Fruit fly (Drosophila melanogaster) whole organism, embryonic: ENCODE results near the gene Cad88C.

Experiments
- Awh ChIP-seq: fragments of 200-800 bp; sonication (Bioruptor generic); IDR thresholded peaks from 2 replicates; pipeline ENCODE4, ENCODE4 v1.3.6; 2022; ENCODE audit warnings: missing biosample characterization, missing genetic modification characterization
- B-H2 ChIP-seq: fragments of 200-800 bp; sonication (Bioruptor generic); optimal IDR thresholded peaks from 2 replicates; lab custom pipeline; 2018; ENCODE audit warnings: missing biosample characterization, mild to moderate bottlenecking, missing genetic modification characterization
- CG10431 ChIP-seq: fragments of 200-800 bp; sonication (Bioruptor generic); optimal IDR thresholded peaks from 3 replicates; lab custom pipeline; 2018; ENCODE audit warnings: missing biosample characterization, mild to moderate bottlenecking, missing genetic modification characterization
- CG10543 ChIP-seq: fragments of 200-800 bp; sonication (Bioruptor generic); optimal IDR thresholded peaks from 3 replicates; lab custom pipeline; 2017; ENCODE audit warnings: missing biosample characterization, mild to moderate bottlenecking, missing genetic modification characterization, moderate library complexity
- CG10565 ChIP-seq: fragments of 200-800 bp; sonication (Bioruptor generic); optimal IDR thresholded peaks from 3 replicates; lab custom pipeline; 2016; ENCODE audit warnings: missing biosample characterization, mild to moderate bottlenecking, missing genetic modification characterization
- CG12219 ChIP-seq: fragments of 200-800 bp; sonication (Bioruptor generic); optimal IDR thresholded peaks from 3 replicates; lab custom pipeline; 2018; ENCODE audit warnings: missing biosample characterization, mild to moderate bottlenecking, missing genetic modification characterization
- CG12769 ChIP-seq: fragments of 200-800 bp; sonication (Bioruptor generic); optimal IDR thresholded peaks from 2 replicates; lab custom pipeline; 2019; ENCODE audit warnings: missing biosample characterization, mild to moderate bottlenecking, missing genetic modification characterization, moderate library complexity
- CG15011 ChIP-seq: fragments of 200-800 bp; sonication (Bioruptor generic); optimal IDR thresholded peaks from 3 replicates; lab custom pipeline; 2018; ENCODE audit warnings: missing biosample characterization, mild to moderate bottlenecking, missing genetic modification characterization
- CG15479 ChIP-seq: fragments of 200-800 bp; sonication (Bioruptor generic); optimal IDR thresholded peaks from 3 replicates; lab custom pipeline; 2019; ENCODE audit warnings: missing biosample characterization, mild to moderate bottlenecking, missing genetic modification characterization, moderate library complexity
- CG1603 ChIP-seq: fragments of 200-800 bp; sonication (Bioruptor generic); optimal IDR thresholded peaks from 2 replicates; lab custom pipeline; 2019; ENCODE audit warnings: missing biosample characterization, mild to moderate bottlenecking, missing genetic modification characterization, moderate library complexity
- CG16779 ChIP-seq: fragments of 200-800 bp; sonication (Bioruptor generic); IDR thresholded peaks from 2 replicates; pipeline ENCODE4 v1.3.6; 2022; ENCODE audit warnings: missing biosample characterization, missing genetic modification characterization
- CG16815 ChIP-seq: fragments of 200-800 bp; sonication (Bioruptor generic); optimal IDR thresholded peaks from 3 replicates; lab custom pipeline; 2017; ENCODE audit warnings: missing biosample characterization, mild to moderate bottlenecking, missing genetic modification characterization
- CG18476 ChIP-seq: fragments of 200-800 bp; sonication (Bioruptor generic); optimal IDR thresholded peaks from 2 replicates; lab custom pipeline; 2016; ENCODE audit warnings: missing biosample characterization, mild to moderate bottlenecking, missing genetic modification characterization
- CG18764 ChIP-seq: fragments of 200-800 bp; sonication (Bioruptor generic); optimal IDR thresholded peaks from 3 replicates; lab custom pipeline; 2016; ENCODE audit warnings: missing biosample characterization, missing genetic modification characterization
- CG33557 ChIP-seq: fragments of 200-800 bp; sonication (Bioruptor generic); optimal IDR thresholded peaks from 2 replicates; lab custom pipeline; 2019; ENCODE audit warnings: missing biosample characterization, mild to moderate bottlenecking, missing genetic modification characterization, moderate library complexity
- CG42726 ChIP-seq: fragments of 200-800 bp; sonication (Bioruptor generic); IDR thresholded peaks from 2 replicates; pipeline ENCODE4 v1.3.6; 2022; ENCODE audit warnings: missing biosample characterization, missing genetic modification characterization; ENCODE audit not compliant: partially characterized antibody
- CG6689 ChIP-seq: fragments of 200-800 bp; sonication (Bioruptor generic); IDR thresholded peaks from 2 replicates; pipeline ENCODE4 v1.3.6; 2022; ENCODE audit warnings: missing biosample characterization, missing genetic modification characterization
- CG7786 ChIP-seq: fragments of 200-800 bp; sonication (Bioruptor generic); optimal IDR thresholded peaks from 2 replicates; lab custom pipeline; 2016; ENCODE audit warnings: missing biosample characterization, missing genetic modification characterization
- CG9609 ChIP-seq: fragments of 200-800 bp; sonication (Bioruptor generic); optimal IDR thresholded peaks from 3 replicates; lab custom pipeline; 2016; ENCODE audit warnings: missing biosample characterization, missing genetic modification characterization
- CrebB ChIP-seq: fragments of 200-800 bp; sonication (Bioruptor generic); optimal IDR thresholded peaks from 3 replicates; lab custom pipeline; 2018; ENCODE audit warnings: missing biosample characterization, mild to moderate bottlenecking, missing genetic modification characterization
- Doc3 ChIP-seq: fragments of 200-800 bp; sonication (Bioruptor generic); IDR thresholded peaks from 3 replicates; pipeline ENCODE4 v1.3.6; 2022; ENCODE audit warnings: missing biosample characterization, missing genetic modification characterization; ENCODE audit not compliant: partially characterized antibody
- E2f1 ChIP-seq: fragments of 200-800 bp; sonication (Bioruptor generic); IDR thresholded peaks from 2 replicates; pipeline ENCODE4 v1.3.6; 2022; ENCODE audit warnings: missing biosample characterization, missing genetic modification characterization
- GATAe ChIP-seq: fragments of 200-800 bp; sonication (Bioruptor generic); conservative IDR thresholded peaks from 2 replicates; pipeline ENCODE4 v1.3.6; 2022; ENCODE audit warnings: missing biosample characterization, missing genetic modification characterization
- HLH54F ChIP-seq: fragments of 200-800 bp; sonication (Bioruptor generic); optimal IDR thresholded peaks from 3 replicates; lab custom pipeline; 2016; ENCODE audit warnings: missing biosample characterization, missing genetic modification characterization
- HmgD ChIP-seq: fragments of 200-800 bp; sonication (Bioruptor generic); optimal IDR thresholded peaks from 3 replicates; lab custom pipeline; 2016; ENCODE audit warnings: missing biosample characterization, missing genetic modification characterization
- HmgZ ChIP-seq: fragments of 200-800 bp; sonication (Bioruptor generic); optimal IDR thresholded peaks from 2 replicates; lab custom pipeline; 2018; ENCODE audit warnings: missing biosample characterization, mild to moderate bottlenecking, missing genetic modification characterization
- NC2β ChIP-seq: fragments of 200-800 bp; sonication (Bioruptor generic); optimal IDR thresholded peaks from 2 replicates; lab custom pipeline; 2016; ENCODE audit warnings: missing biosample characterization, missing genetic modification characterization
- Optix ChIP-seq: fragments of 200-800 bp; sonication (Bioruptor generic); IDR thresholded peaks from 3 replicates; pipeline ENCODE4 v1.3.6; 2022; ENCODE audit warnings: missing biosample characterization, missing genetic modification characterization
- Sox100B ChIP-seq: fragments of 200-800 bp; sonication (Bioruptor generic); optimal IDR thresholded peaks from 3 replicates; lab custom pipeline; 2018; ENCODE audit warnings: missing biosample characterization, mild to moderate bottlenecking, missing genetic modification characterization
- Sry-β ChIP-seq: fragments of 200-800 bp; sonication (Bioruptor generic); optimal IDR thresholded peaks from 2 replicates; lab custom pipeline; 2018; ENCODE audit warnings: missing biosample characterization, mild to moderate bottlenecking, missing genetic modification characterization, moderate library complexity
- bbx ChIP-seq: fragments of 200-800 bp; sonication (Bioruptor generic); IDR thresholded peaks from 2 replicates; pipeline ENCODE4 v1.3.6; 2022; ENCODE audit warnings: missing biosample characterization, missing genetic modification characterization; ENCODE audit not compliant: partially characterized antibody
- bcd ChIP-seq: fragments of 200-800 bp; sonication (Bioruptor generic); optimal IDR thresholded peaks from 2 replicates; lab custom pipeline; 2017; ENCODE audit warnings: missing biosample characterization, mild to moderate bottlenecking, missing genetic modification characterization
- br ChIP-seq: fragments of >200 bp; optimal IDR thresholded peaks from 2 replicates; lab custom pipeline; 2017
- cg ChIP-seq: fragments of 200-800 bp; sonication (Bioruptor generic); optimal IDR thresholded peaks from 3 replicates; lab custom pipeline; 2019; ENCODE audit warnings: missing biosample characterization, mild to moderate bottlenecking, missing genetic modification characterization, moderate library complexity
- dpn ChIP-seq, 2 experiments: fragments of 200-800 bp; sonication (Bioruptor generic); optimal IDR thresholded peaks; 3 replicates each; lab custom pipeline; 2016; ENCODE audit warnings: missing biosample characterization in 2 of 2, missing genetic modification characterization in 2 of 2
- fru ChIP-seq: fragments of >200 bp; optimal IDR thresholded peaks from 2 replicates; lab custom pipeline; 2017
- ftz-f1 ChIP-seq: fragments of 200-800 bp; sonication (Bioruptor generic); optimal IDR thresholded peaks from 2 replicates; lab custom pipeline; 2016; ENCODE audit warnings: missing biosample characterization, missing genetic modification characterization
- fu2 ChIP-seq: fragments of 200-800 bp; sonication (Bioruptor generic); optimal IDR thresholded peaks from 2 replicates; lab custom pipeline; 2016; ENCODE audit warnings: missing biosample characterization, missing genetic modification characterization
- gro ChIP-seq: fragments of 200-800 bp; sonication (Bioruptor generic); optimal IDR thresholded peaks from 2 replicates; lab custom pipeline; 2016; ENCODE audit warnings: missing biosample characterization, missing genetic modification characterization
- hbn ChIP-seq: fragments of 200-800 bp; sonication (Bioruptor generic); IDR thresholded peaks from 2 replicates; pipeline ENCODE4 v1.3.6; 2022; ENCODE audit warnings: missing biosample characterization, missing genetic modification characterization; ENCODE audit not compliant: partially characterized antibody
- kni ChIP-seq: fragments of 200-800 bp; sonication (Bioruptor generic); optimal IDR thresholded peaks from 3 replicates; lab custom pipeline; 2017; ENCODE audit warnings: mild to moderate bottlenecking, missing biosample characterization, missing genetic modification reagents, missing genetic modification characterization
- nau ChIP-seq: fragments of 200-800 bp; sonication (Bioruptor generic); optimal IDR thresholded peaks from 3 replicates; lab custom pipeline; 2017; ENCODE audit warnings: missing biosample characterization, mild to moderate bottlenecking, missing genetic modification characterization, missing genetic modification reagents
- nom ChIP-seq: fragments of 200-800 bp; sonication (Bioruptor generic); optimal IDR thresholded peaks from 2 replicates; lab custom pipeline; 2017; ENCODE audit warnings: missing biosample characterization, missing genetic modification characterization, mild to moderate bottlenecking, moderate library complexity, missing genetic modification reagents
- repo ChIP-seq: fragments of 200-800 bp; sonication (Bioruptor generic); optimal IDR thresholded peaks from 2 replicates; lab custom pipeline; 2016; ENCODE audit warnings: missing biosample characterization, missing genetic modification characterization
- sd ChIP-seq: fragments of 200-800 bp; sonication (Bioruptor generic); optimal IDR thresholded peaks from 3 replicates; lab custom pipeline; 2018; ENCODE audit warnings: missing biosample characterization, mild to moderate bottlenecking, missing genetic modification characterization, moderate library complexity
- seq ChIP-seq: fragments of 200-800 bp; sonication (Bioruptor generic); IDR thresholded peaks from 2 replicates; pipeline ENCODE4 v1.3.6; 2022; ENCODE audit warnings: missing biosample characterization, missing genetic modification characterization
- sim ChIP-seq: fragments of 200-800 bp; sonication (Bioruptor generic); IDR thresholded peaks from 2 replicates; pipeline ENCODE4 v1.3.6; 2022; ENCODE audit warnings: missing biosample characterization, missing genetic modification characterization
- stwl ChIP-seq: fragments of 200-800 bp; sonication (Bioruptor generic); optimal IDR thresholded peaks from 3 replicates; lab custom pipeline; 2018; ENCODE audit warnings: missing biosample characterization, mild to moderate bottlenecking, missing genetic modification characterization, moderate library complexity
- unpg ChIP-seq: fragments of 200-800 bp; sonication (Bioruptor generic); optimal IDR thresholded peaks from 3 replicates; lab custom pipeline; 2018; ENCODE audit warnings: missing biosample characterization, mild to moderate bottlenecking, missing genetic modification characterization, moderate library complexity

Gene Cad88C

dm6 chr3R:14590753-14591535 is 39.3 kb upstream of the Cad88C start (continued):
- TF ChIP-seq CG15011 (GFP tag; lab: Kevin White, UChicago), result peak; percentile 48
- peak; percentile 93 for TF ChIP-seq CG16815 (GFP tag; lab: Kevin White, UChicago)
- TF ChIP-seq CG9609 (GFP tag; lab: Kevin White, UChicago), result no peak
- peak; percentile 85 for TF ChIP-seq CG6689 (GFP tag; lab: Robert Waterston, UW)
- peak; percentile 80 for TF ChIP-seq CG15479
- peak; percentile 67 for TF ChIP-seq CG12219
- no peak for TF ChIP-seq HmgD (GFP tag; lab: Kevin White, UChicago)
- TF ChIP-seq CG42726, result no peak
- peak; percentile 85 for TF ChIP-seq kni (GFP tag; lab: Kevin White, UChicago)
- no peak for TF ChIP-seq repo (GFP tag; lab: Kevin White, UChicago)
- TF ChIP-seq cg (GFP tag; lab: Kevin White, UChicago), result peak; percentile 52
- TF ChIP-seq HmgZ (tag; lab: Kevin White, UChicago), result peak; percentile 1
- peak; percentile 78 for TF ChIP-seq sim (GFP tag; lab: Robert Waterston, UW)
- peak; percentile 61 for TF ChIP-seq nau
- TF ChIP-seq hbn (GFP tag; lab: Robert Waterston, UW), result no peak
- no peak for TF ChIP-seq Doc3 (GFP tag; lab: Robert Waterston, UW)
- no peak for TF ChIP-seq GATAe
- TF ChIP-seq bcd, result peak; percentile 86
- TF ChIP-seq B-H2 (GFP tag; lab: Kevin White, UChicago), result no peak
- no peak for TF ChIP-seq HLH54F
- TF ChIP-seq nom (GFP tag; lab: Kevin White, UChicago), result peak; percentile 29
- no peak for TF ChIP-seq fru
- TF ChIP-seq CG10565 (GFP tag; lab: Kevin White, UChicago), result no peak
- no peak for TF ChIP-seq gro (GFP tag; lab: Kevin White, UChicago)
- TF ChIP-seq CG12769 (tag; lab: Kevin White, UChicago), result no peak
- TF ChIP-seq Sox100B (GFP tag; lab: Kevin White, UChicago), result peak; percentile 94
- no peak for TF ChIP-seq CG7786
- TF ChIP-seq fu2, result no peak
- TF ChIP-seq CG18764, result peak; percentile 81
- TF ChIP-seq bbx (GFP tag; lab: Robert Waterston, UW), result no peak
- peak; percentile 56 for TF ChIP-seq E2f1 (GFP tag; lab: Robert Waterston, UW)
- TF ChIP-seq CG33557 (GFP tag; lab: Kevin White, UChicago), result peak; percentile 98
- TF ChIP-seq unpg (GFP tag; lab: Kevin White, UChicago), result peak; percentile 88
- peak; percentile 47; the same call in 1 of the 2 replicates for TF ChIP-seq seq (GFP tag; lab: Robert Waterston, UW)
- no peak for TF ChIP-seq CG16779
- peak; percentile 61 for TF ChIP-seq CG18476 (GFP tag; lab: Kevin White, UChicago)
- TF ChIP-seq Optix (GFP tag; lab: Robert Waterston, UW), result no peak
- peak; percentile 39 for TF ChIP-seq CrebB (tag; lab: Kevin White, UChicago)
- peak; percentile 69 for TF ChIP-seq CG10431
- no peak for TF ChIP-seq br (lab: Kevin White, UChicago)
- TF ChIP-seq NC2β (GFP tag; lab: Kevin White, UChicago), result peak; percentile 1
- TF ChIP-seq dpn (GFP tag; optimal IDR thresholded peaks at IDR 0.05; lab: Kevin White, UChicago), result peak in 1 of 2 experiments; percentile 81
- TF ChIP-seq Awh (GFP tag; lab: Robert Waterston, UW), result peak; percentile 69
- no peak for TF ChIP-seq ftz-f1 (GFP tag; lab: Kevin White, UChicago)
- TF ChIP-seq CG10543 (GFP tag; lab: Kevin White, UChicago), result peak; percentile 28
- TF ChIP-seq CG1603 (tag; lab: Kevin White, UChicago), result peak; percentile 54
- TF ChIP-seq Sry-β, result peak; percentile 52
- TF ChIP-seq sd (tag; lab: Kevin White, UChicago), result peak; percentile 40
- TF ChIP-seq stwl, result peak; percentile 65
